Worm (Caenorhabditis elegans): ENCODE data around the gene oac-52.

Gene oac-52

DNA sequence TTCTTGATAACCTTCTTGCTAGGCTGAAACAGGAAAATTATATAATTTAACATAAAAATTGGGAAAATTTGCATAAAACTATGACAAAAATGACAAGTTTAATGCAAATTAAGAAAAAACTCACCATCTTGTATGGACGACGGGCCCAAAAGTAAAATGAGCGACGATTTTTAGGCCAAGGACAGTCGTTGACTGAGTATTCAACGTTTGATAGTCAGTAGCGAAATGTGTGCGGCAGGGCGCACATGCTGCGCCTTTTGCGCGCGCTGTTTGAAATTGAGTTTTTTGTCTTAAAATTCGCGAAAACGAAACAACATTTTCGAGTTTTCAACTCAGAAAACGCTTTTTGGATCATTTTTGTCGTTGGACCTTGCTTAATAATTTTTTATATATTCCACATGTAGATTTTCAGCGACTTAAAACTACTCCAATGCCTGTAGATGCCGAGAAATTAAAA, 44.1 kb upstream of the oac-52 start, which contains the start of the genes rpl-7A and set-21:
Gene rpl-7A, minus strand, starts transcription at position 153 of the 457 bp plus-strand sequence.
Gene set-21, plus strand, starts transcription at position 407 of the 457 bp plus-strand sequence.
- peak; percentile 79 for TF ChIP-seq F23B12.7 (tag; optimal IDR thresholded peaks at IDR 0.05; ENCODE audit: insufficient read depth)
- TF ChIP-seq sdz-38 (tag; optimal IDR thresholded peaks at IDR 0.05): no peak
- peak; percentile 80 for TF ChIP-seq repo-1 (tag; optimal IDR thresholded peaks at IDR 0.05)
- peak; percentile 92; the same call in 1 of the 2 replicates for TF ChIP-seq cebp-2 (GFP tag; IDR thresholded peaks at IDR 0.05)
- TF ChIP-seq lir-1 (GFP tag; conservative IDR thresholded peaks at IDR 0.05): peak; percentile 97
- TF ChIP-seq rec-8 (tag; optimal IDR thresholded peaks at IDR 0.05): no peak
- TF ChIP-seq nhr-120 (GFP tag; IDR thresholded peaks at IDR 0.05): no peak
- peak; percentile 91 for TF ChIP-seq F39B2.1 (GFP tag; IDR thresholded peaks at IDR 0.05)
- peak; percentile 60 for TF ChIP-seq F57C9.4 (tag; optimal IDR thresholded peaks at IDR 0.05)
- TF ChIP-seq rpc-1 (optimal IDR thresholded peaks at IDR 0.05): no peak
- no peak for TF ChIP-seq rpc-1 (tag; optimal IDR thresholded peaks at IDR 0.05)
- TF ChIP-seq F55B11.4 (tag; optimal IDR thresholded peaks at IDR 0.05; ENCODE audit: borderline replicate concordance, insufficient read depth): no peak
- TF ChIP-seq Y53G8AR.9 (GFP tag; conservative IDR thresholded peaks at IDR 0.05): peak; percentile 99
- TF ChIP-seq hmg-20 (GFP tag; IDR thresholded peaks at IDR 0.05): peak; percentile 90
- peak; percentile 99 for TF ChIP-seq lin-54 (GFP tag; optimal IDR thresholded peaks at IDR 0.05)
- TF ChIP-seq akir-1 (GFP tag; optimal IDR thresholded peaks at IDR 0.05): no peak
- peak; percentile 84 for TF ChIP-seq nhr-80 (tag; optimal IDR thresholded peaks at IDR 0.05)
- TF ChIP-seq xnd-1 (tag; optimal IDR thresholded peaks at IDR 0.05): peak; percentile 67
- TF ChIP-seq snpc-1.1 (tag; optimal IDR thresholded peaks at IDR 0.05; ENCODE audit: insufficient read depth): no peak
- TF ChIP-seq nfyb-1 (GFP tag; IDR thresholded peaks at IDR 0.05): peak; percentile 98
- TF ChIP-seq ZK185.1 (tag; optimal IDR thresholded peaks at IDR 0.05; ENCODE audit: poor library complexity, severe bottlenecking): peak; percentile 90
- TF ChIP-seq let-526 (GFP tag; IDR thresholded peaks at IDR 0.05): peak; percentile 90
- peak; percentile 55 for TF ChIP-seq snpc-4 (GFP tag; optimal IDR thresholded peaks at IDR 0.05)
- TF ChIP-seq snpc-4 (tag; optimal IDR thresholded peaks at IDR 0.05): peak; percentile 25 to 82 (median 74)
- TF ChIP-seq Y56A3A.18 (GFP tag; IDR thresholded peaks at IDR 0.05): peak; percentile 67; the same call in 1 of the 2 replicates
- peak; percentile 97 for TF ChIP-seq ztf-28 (GFP tag; IDR thresholded peaks at IDR 0.05)
- peak; percentile 89 for TF ChIP-seq sea-2 (GFP tag; IDR thresholded peaks at IDR 0.05)
- TF ChIP-seq lag-1 (GFP tag; IDR thresholded peaks at IDR 0.05): no peak
- TF ChIP-seq ama-1 (optimal IDR thresholded peaks at IDR 0.05): no peak
- no peak for TF ChIP-seq ama-1 (GFP tag; optimal IDR thresholded peaks at IDR 0.05)
- peak; percentile 87 for TF ChIP-seq ztf-18 (tag; optimal IDR thresholded peaks at IDR 0.05)
- peak; percentile 87 for TF ChIP-seq Y67H2A.10 (GFP tag; conservative IDR thresholded peaks at IDR 0.05)
- peak; percentile 97 for TF ChIP-seq K11D2.4 (GFP tag; IDR thresholded peaks at IDR 0.05)
- TF ChIP-seq ccch-3 (GFP tag; optimal IDR thresholded peaks at IDR 0.05): no peak
- TF ChIP-seq F49E8.2 (tag; optimal IDR thresholded peaks at IDR 0.05; ENCODE audit: insufficient read depth): peak; percentile 86
- no peak for TF ChIP-seq aptf-3 (GFP tag; IDR thresholded peaks at IDR 0.05)
- TF ChIP-seq T07F8.4 (tag; optimal IDR thresholded peaks at IDR 0.05): no peak
- TF ChIP-seq fkh-3 (tag; optimal IDR thresholded peaks at IDR 0.05): no peak
- TF ChIP-seq madf-8 (GFP tag; conservative IDR thresholded peaks at IDR 0.05): peak; percentile 86
- TF ChIP-seq gei-17 (GFP tag; optimal IDR thresholded peaks at IDR 0.05): peak; percentile 68
- TF ChIP-seq F52B5.7 (tag; optimal IDR thresholded peaks at IDR 0.05): peak; percentile 25
- peak; percentile 55 for TF ChIP-seq ets-4 (GFP tag; optimal IDR thresholded peaks at IDR 0.05)
- peak; percentile 80 for TF ChIP-seq somi-1 (GFP tag; optimal IDR thresholded peaks at IDR 0.05)
- TF ChIP-seq athp-1 (tag; optimal IDR thresholded peaks at IDR 0.05): peak; percentile 81
- TF ChIP-seq ceh-79 (tag; optimal IDR thresholded peaks at IDR 0.05): no peak
- no peak for TF ChIP-seq nhr-27 (tag; optimal IDR thresholded peaks at IDR 0.05)
- peak; percentile 92 for TF ChIP-seq ceh-100 (GFP tag; IDR thresholded peaks at IDR 0.05)
- TF ChIP-seq F33H1.4 (GFP tag; IDR thresholded peaks at IDR 0.05): peak; percentile 96
- peak; percentile 75 for TF ChIP-seq tbp1 (GFP tag; optimal IDR thresholded peaks at IDR 0.05)

Measured in whole organism, young adult.